Worm (Caenorhabditis elegans): ENCODE data around the gene B0303.11.
A peak's percentile ranks its signal among the peaks of the same experiment; 100 is the strongest.

B0303.11 gene

ce11 chrIII:8738289-8738688 is 28.1 kb upstream of the B0303.11 start:
- no peak for TF ChIP-seq nhr-237 (tag; optimal IDR thresholded peaks at IDR 0.05)
- TF ChIP-seq fkh-10 (GFP tag; optimal IDR thresholded peaks at IDR 0.05) = no peak
- no peak for TF ChIP-seq nhr-77 (tag; optimal IDR thresholded peaks at IDR 0.05)
- TF ChIP-seq eor-1 (tag; optimal IDR thresholded peaks at IDR 0.05) = no peak
- TF ChIP-seq ZK546.5 (tag; optimal IDR thresholded peaks at IDR 0.05) = no peak
- TF ChIP-seq fkh-2 (tag; optimal IDR thresholded peaks at IDR 0.05) = no peak
- no peak for TF ChIP-seq aly-2 (tag; optimal IDR thresholded peaks at IDR 0.05)
- TF ChIP-seq mml-1 (tag; optimal IDR thresholded peaks at IDR 0.05) = no peak
- TF ChIP-seq ceh-9 (tag; optimal IDR thresholded peaks at IDR 0.05) = no peak
- no peak for TF ChIP-seq lin-15B (tag; optimal IDR thresholded peaks at IDR 0.05)
- TF ChIP-seq ama-1 (optimal IDR thresholded peaks at IDR 0.05) = no peak
- TF ChIP-seq pqm-1 (tag; optimal IDR thresholded peaks at IDR 0.05) = no peak
- TF ChIP-seq egl-5 (tag; optimal IDR thresholded peaks at IDR 0.05) = no peak

- TF ChIP-seq snpc-4 (tag; optimal IDR thresholded peaks at IDR 0.05) (no peak), nhr-11 (tag; optimal IDR thresholded peaks at IDR 0.05) (no peak), lsy-12 (tag; optimal IDR thresholded peaks at IDR 0.05) (no peak), nhr-25 (tag; optimal IDR thresholded peaks at IDR 0.05) (no peak)
These were observed 27.2 kb upstream of the B0303.11 start for ce11 chrIII:8737391-8737790.

- TF ChIP-seq ceh-28 (tag; optimal IDR thresholded peaks at IDR 0.05) (no peak), nhr-237 (tag; optimal IDR thresholded peaks at IDR 0.05) (no peak), ceh-82 (tag; optimal IDR thresholded peaks at IDR 0.05) (no peak), hmg-11 (tag; optimal IDR thresholded peaks at IDR 0.05) (peak; percentile 24), snpc-4 (tag; optimal IDR thresholded peaks at IDR 0.05) (no peak), nhr-25 (tag; optimal IDR thresholded peaks at IDR 0.05) (peak; percentile 82), ceh-9 (tag; optimal IDR thresholded peaks at IDR 0.05) (no peak), eor-1 (tag; optimal IDR thresholded peaks at IDR 0.05) (no peak), nhr-23 (tag; optimal IDR thresholded peaks at IDR 0.05) (peak; percentile 80), nfya-1 (tag; optimal IDR thresholded peaks at IDR 0.05; ENCODE audit: insufficient read depth) (peak; percentile 50), unc-62 (GFP tag; optimal IDR thresholded peaks at IDR 0.05) (peak; percentile 50), egl-27 (tag; optimal IDR thresholded peaks at IDR 0.05) (no peak), aly-2 (tag; optimal IDR thresholded peaks at IDR 0.05) (no peak), egl-5 (tag; optimal IDR thresholded peaks at IDR 0.05) (no peak), nhr-77 (tag; optimal IDR thresholded peaks at IDR 0.05) (no peak), nhr-76 (tag; optimal IDR thresholded peaks at IDR 0.05) (no peak), elt-2 (tag; optimal IDR thresholded peaks at IDR 0.05) (peak; percentile 59), skn-1 (tag; optimal IDR thresholded peaks at IDR 0.05) (no peak), fkh-10 (GFP tag; optimal IDR thresholded peaks at IDR 0.05) (no peak), ZK546.5 (tag; optimal IDR thresholded peaks at IDR 0.05) (no peak), unc-39 (tag; optimal IDR thresholded peaks at IDR 0.05) (no peak), tbx-2 (tag; optimal IDR thresholded peaks at IDR 0.05) (no peak), mml-1 (tag; optimal IDR thresholded peaks at IDR 0.05) (no peak), daf-12 (tag; optimal IDR thresholded peaks at IDR 0.05) (no peak), nhr-43 (tag; optimal IDR thresholded peaks at IDR 0.05; ENCODE audit: poor library complexity, severe bottlenecking) (peak; percentile 79), nhr-11 (tag; optimal IDR thresholded peaks at IDR 0.05) (no peak), jun-1 (tag; optimal IDR thresholded peaks at IDR 0.05) (no peak), ztf-11 (tag; optimal IDR thresholded peaks at IDR 0.05) (no peak), R02D3.7 (tag; optimal IDR thresholded peaks at IDR 0.05) (no peak), nhr-12 (tag; optimal IDR thresholded peaks at IDR 0.05) (no peak), elt-3 (tag; optimal IDR thresholded peaks at IDR 0.05) (no peak), ceh-16 (tag; optimal IDR thresholded peaks at IDR 0.05) (no peak), ama-1 (optimal IDR thresholded peaks at IDR 0.05) (no peak), zag-1 (tag; optimal IDR thresholded peaks at IDR 0.05) (no peak), ztf-4 (tag; optimal IDR thresholded peaks at IDR 0.05) (no peak), pqm-1 (tag; optimal IDR thresholded peaks at IDR 0.05) (peak; percentile 42), pha-4 (tag; optimal IDR thresholded peaks at IDR 0.05) (peak; percentile 8), elt-1 (tag; optimal IDR thresholded peaks at IDR 0.05) (no peak), mdl-1 (tag; optimal IDR thresholded peaks at IDR 0.05) (peak; percentile 6), fos-1 (tag; optimal IDR thresholded peaks at IDR 0.05) (no peak), sea-2 (GFP tag; optimal IDR thresholded peaks at IDR 0.05) (no peak), nhr-67 (tag; optimal IDR thresholded peaks at IDR 0.05) (no peak)
These were observed 24.2 kb upstream of the B0303.11 start for ce11 chrIII:8734327-8734885.

Data from whole organism, L3 larva.